Fruit fly (Drosophila melanogaster): ENCODE data around the gene TfIIA-S-2.

TfIIA-S-2 gene

dm6 chrX:1052684-1053389 is 41.4 kb upstream of the TfIIA-S-2 start (continued):
- TF ChIP-seq CoRest (tag; optimal IDR thresholded peaks at IDR 0.05) (peak; percentile 35), Ravus (GFP tag; IDR thresholded peaks at IDR 0.05) (no peak), Atf-2 (GFP tag; optimal IDR thresholded peaks at IDR 0.05) (peak; percentile 31), CG10209 (GFP tag; optimal IDR thresholded peaks at IDR 0.05) (peak; percentile 37), chif (GFP tag; optimal IDR thresholded peaks at IDR 0.05) (peak in 1 of 2 experiments; percentile 36), CG14441 (GFP tag; IDR thresholded peaks at IDR 0.05) (peak; percentile 43; the same call in 1 of the 2 replicates), nerfin-2 (GFP tag; IDR thresholded peaks at IDR 0.05; ENCODE audit: partially characterized antibody) (no peak), CG12942 (GFP tag; optimal IDR thresholded peaks at IDR 0.05) (no peak), CG13296 (GFP tag; optimal IDR thresholded peaks at IDR 0.05) (no peak), CG1602 (GFP tag; optimal IDR thresholded peaks at IDR 0.05) (no peak), stwl (tag; optimal IDR thresholded peaks at IDR 0.05) (no peak), CG2199 (GFP tag; IDR thresholded peaks at IDR 0.05) (no peak), az2 (GFP tag; optimal IDR thresholded peaks at IDR 0.05) (peak; percentile 41), CG8388 (GFP tag; optimal IDR thresholded peaks at IDR 0.05) (peak; percentile 1), Trl (optimal IDR thresholded peaks at IDR 0.05) (no peak), Trl (GFP tag; optimal IDR thresholded peaks at IDR 0.05) (peak; percentile 22), bcd (GFP tag; optimal IDR thresholded peaks at IDR 0.05) (peak; percentile 34), ham (GFP tag; IDR thresholded peaks at IDR 0.05) (no peak), da (GFP tag; optimal IDR thresholded peaks at IDR 0.05) (no peak), hb (GFP tag; IDR thresholded peaks at IDR 0.05; ENCODE audit: partially characterized antibody) (no peak), exex (tag; optimal IDR thresholded peaks at IDR 0.05) (no peak), CG31388 (GFP tag; optimal IDR thresholded peaks at IDR 0.05) (no peak), sug (tag; optimal IDR thresholded peaks at IDR 0.05) (no peak), slp2 (GFP tag; optimal IDR thresholded peaks at IDR 0.05) (no peak), chm (GFP tag; IDR thresholded peaks at IDR 0.05) (no peak), CG11696 (GFP tag; IDR thresholded peaks at IDR 0.05) (no peak), CG16779 (GFP tag; IDR thresholded peaks at IDR 0.05) (no peak), chn (GFP tag; optimal IDR thresholded peaks at IDR 0.05) (peak; percentile 13), Atf3 (GFP tag; optimal IDR thresholded peaks at IDR 0.05) (no peak), CG11085 (GFP tag; IDR thresholded peaks at IDR 0.05) (no peak), CG4707 (GFP tag; optimal IDR thresholded peaks at IDR 0.05) (no peak), Bgb (GFP tag; IDR thresholded peaks at IDR 0.05; ENCODE audit: partially characterized antibody) (no peak), Dip3 (GFP tag; optimal IDR thresholded peaks at IDR 0.05) (no peak), HLH4C (GFP tag; IDR thresholded peaks at IDR 0.05; ENCODE audit: partially characterized antibody) (no peak), CG30403 (GFP tag; optimal IDR thresholded peaks at IDR 0.05) (peak; percentile 50), Nf-YC (tag; optimal IDR thresholded peaks at IDR 0.05) (no peak), org-1 (GFP tag; optimal IDR thresholded peaks at IDR 0.05) (peak; percentile 8), CG18619 (GFP tag; optimal IDR thresholded peaks at IDR 0.05) (no peak), CG14965 (GFP tag; optimal IDR thresholded peaks at IDR 0.05; ENCODE audit: borderline replicate concordance) (no peak), CG1529 (GFP tag; optimal IDR thresholded peaks at IDR 0.05) (peak; percentile 2), klu (GFP tag; IDR thresholded peaks at IDR 0.05) (no peak), Xrp1 (GFP tag; IDR thresholded peaks at IDR 0.05) (peak; percentile 58; the same call in 1 of the 2 replicates), CG1603 (tag; optimal IDR thresholded peaks at IDR 0.05) (peak; percentile 77), CG12155 (GFP tag; optimal IDR thresholded peaks at IDR 0.05) (no peak), jigr1 (GFP tag; IDR thresholded peaks at IDR 0.05) (no peak), bbx (GFP tag; IDR thresholded peaks at IDR 0.05; ENCODE audit: partially characterized antibody) (no peak), CG7372 (GFP tag; IDR thresholded peaks at IDR 0.05) (no peak), ara (GFP tag; IDR thresholded peaks at IDR 0.05) (peak; percentile 65), dan (GFP tag; IDR thresholded peaks at IDR 0.05) (no peak), CG17802 (tag; optimal IDR thresholded peaks at IDR 0.05) (peak; percentile 7), usp (GFP tag; optimal IDR thresholded peaks at IDR 0.05) (no peak)

Measured in whole organism, embryonic.